Fruit fly (Drosophila melanogaster) whole organism, embryonic: ENCODE data around the gene da.
A peak's percentile ranks its signal among the peaks of the same experiment; 100 is the strongest.

Source experiments
- Bgb ChIP-seq: fragments of 200-800 bp; sonication (Bioruptor generic); IDR thresholded peaks from 2 replicates; pipeline ENCODE4 v1.3.6; 2022; ENCODE audit warnings: missing biosample characterization, missing genetic modification characterization; ENCODE audit not compliant: partially characterized antibody
- CG10267 ChIP-seq: fragments of 200-800 bp; sonication (Bioruptor generic); optimal IDR thresholded peaks from 2 replicates; lab custom pipeline; 2018; ENCODE audit warnings: missing biosample characterization, mild to moderate bottlenecking, missing genetic modification characterization, moderate library complexity
- CG12659 ChIP-seq: fragments of 200-800 bp; sonication (Bioruptor generic); optimal IDR thresholded peaks from 3 replicates; lab custom pipeline; 2017; ENCODE audit warnings: mild to moderate bottlenecking, missing biosample characterization, missing genetic modification reagents, missing genetic modification characterization
- CG12769 ChIP-seq: fragments of 200-800 bp; sonication (Bioruptor generic); optimal IDR thresholded peaks from 2 replicates; lab custom pipeline; 2019; ENCODE audit warnings: missing biosample characterization, mild to moderate bottlenecking, missing genetic modification characterization, moderate library complexity
- CG14014 ChIP-seq: fragments of 200-800 bp; sonication (Bioruptor generic); IDR thresholded peaks from 2 replicates; pipeline ENCODE4 v1.3.6; 2022; ENCODE audit warnings: missing biosample characterization, missing genetic modification characterization
- CG14860 ChIP-seq: fragments of 200-800 bp; sonication (Bioruptor generic); IDR thresholded peaks from 3 replicates; pipeline ENCODE4 v1.3.6; 2022; ENCODE audit warnings: missing biosample characterization, missing genetic modification characterization; ENCODE audit not compliant: partially characterized antibody
- CG1603 ChIP-seq: fragments of 200-800 bp; sonication (Bioruptor generic); optimal IDR thresholded peaks from 2 replicates; lab custom pipeline; 2019; ENCODE audit warnings: missing biosample characterization, mild to moderate bottlenecking, missing genetic modification characterization, moderate library complexity
- CG17361 ChIP-seq: fragments of 200-800 bp; sonication (Bioruptor generic); IDR thresholded peaks from 3 replicates; pipeline ENCODE4 v1.3.6; 2022; ENCODE audit warnings: missing biosample characterization, missing genetic modification characterization
- CG17612 ChIP-seq: fragments of 200-800 bp; sonication (Bioruptor generic); IDR thresholded peaks from 2 replicates; pipeline ENCODE4 v1.3.6; 2022; ENCODE audit warnings: missing biosample characterization, missing genetic modification characterization
- CG17829 ChIP-seq: fragments of 200-800 bp; optimal IDR thresholded peaks from 2 replicates; lab custom pipeline; 2019; ENCODE audit warnings: missing biosample characterization, mild to moderate bottlenecking, missing genetic modification characterization, moderate library complexity
- CG18262 ChIP-seq: fragments of 200-800 bp; optimal IDR thresholded peaks from 3 replicates; lab custom pipeline; 2019; ENCODE audit warnings: missing biosample characterization, mild to moderate bottlenecking, missing genetic modification characterization, moderate library complexity
- CG2116 ChIP-seq: fragments of 200-800 bp; sonication (Bioruptor generic); optimal IDR thresholded peaks from 3 replicates; lab custom pipeline; 2018; ENCODE audit warnings: missing biosample characterization, mild to moderate bottlenecking, missing genetic modification characterization
- CG30020 ChIP-seq: fragments of 200-800 bp; optimal IDR thresholded peaks from 2 replicates; lab custom pipeline; 2019; ENCODE audit warnings: missing biosample characterization, mild to moderate bottlenecking, missing genetic modification characterization, moderate library complexity
- CG7372 ChIP-seq: fragments of 200-800 bp; sonication (Bioruptor generic); IDR thresholded peaks from 2 replicates; pipeline ENCODE4 v1.3.6; 2022; ENCODE audit warnings: missing biosample characterization, missing genetic modification characterization
- CG8924 ChIP-seq: fragments of 200-800 bp; optimal IDR thresholded peaks from 3 replicates; lab custom pipeline; 2019; ENCODE audit warnings: missing biosample characterization, mild to moderate bottlenecking, missing genetic modification characterization, moderate library complexity
- CoRest ChIP-seq: fragments of 200-800 bp; sonication (Bioruptor generic); optimal IDR thresholded peaks from 3 replicates; lab custom pipeline; 2018; ENCODE audit warnings: missing biosample characterization, mild to moderate bottlenecking, missing genetic modification characterization, moderate library complexity
- Dfd ChIP-seq, 2 experiments: fragments of >200 bp; optimal IDR thresholded peaks; 2 replicates each; lab custom pipeline; 2017; ENCODE audit warnings: missing biosample characterization in 2 of 2, missing genetic modification characterization in 2 of 2
- Dip3 ChIP-seq: fragments of 200-800 bp; sonication (Bioruptor generic); optimal IDR thresholded peaks from 3 replicates; lab custom pipeline; 2016; ENCODE audit warnings: missing biosample characterization, missing genetic modification characterization
- Dll ChIP-seq: fragments of 200-800 bp; sonication (Bioruptor generic); IDR thresholded peaks from 4 replicates; pipeline ENCODE4 v1.3.6; 2022; ENCODE audit warnings: missing biosample characterization, missing genetic modification characterization; ENCODE audit not compliant: partially characterized antibody
- Doc3 ChIP-seq: fragments of 200-800 bp; sonication (Bioruptor generic); IDR thresholded peaks from 3 replicates; pipeline ENCODE4 v1.3.6; 2022; ENCODE audit warnings: missing biosample characterization, missing genetic modification characterization; ENCODE audit not compliant: partially characterized antibody
- HLH4C ChIP-seq: fragments of 200-800 bp; sonication (Bioruptor generic); IDR thresholded peaks from 3 replicates; pipeline ENCODE4 v1.3.6; 2022; ENCODE audit warnings: missing biosample characterization, missing genetic modification characterization; ENCODE audit not compliant: partially characterized antibody
- HLH54F ChIP-seq: fragments of 200-800 bp; sonication (Bioruptor generic); optimal IDR thresholded peaks from 3 replicates; lab custom pipeline; 2016; ENCODE audit warnings: missing biosample characterization, missing genetic modification characterization
- Hr51 ChIP-seq, 2 experiments: fragments of 200-800 bp; sonication (Bioruptor generic); optimal IDR thresholded peaks; 2 replicates in 1 of 2; 3 replicates in 1 of 2; lab custom pipeline; 2016 to 2018; ENCODE audit warnings: missing biosample characterization in 2 of 2, missing genetic modification characterization in 2 of 2, mild to moderate bottlenecking in 1 of 2, moderate library complexity in 1 of 2
- Hr78 ChIP-seq, 2 experiments: fragments of 200-800 bp in 1 of 2; fragments of >200 bp in 1 of 2; sonication (Bioruptor generic) in 1 of 2; optimal IDR thresholded peaks; 2 replicates each; lab custom pipeline; 2017 to 2019; ENCODE audit warnings: missing biosample characterization in 2 of 2, missing genetic modification characterization in 2 of 2, mild to moderate bottlenecking in 1 of 2, moderate library complexity in 1 of 2
- MBD-R2 ChIP-seq: fragments of 200-800 bp; sonication (Bioruptor generic); IDR thresholded peaks from 2 replicates; pipeline ENCODE4 v1.3.6; 2022; ENCODE audit warnings: missing biosample characterization, missing genetic modification characterization
- MESR4 ChIP-seq: fragments of 200-800 bp; sonication (Bioruptor generic); optimal IDR thresholded peaks from 2 replicates; lab custom pipeline; 2018; ENCODE audit warnings: missing biosample characterization, mild to moderate bottlenecking, missing genetic modification characterization, moderate library complexity
- Max ChIP-seq: fragments of 200-800 bp; sonication (Bioruptor generic); optimal IDR thresholded peaks from 2 replicates; lab custom pipeline; 2016; ENCODE audit warnings: missing biosample characterization, mild to moderate bottlenecking, missing genetic modification characterization
- NC2β ChIP-seq: fragments of 200-800 bp; sonication (Bioruptor generic); optimal IDR thresholded peaks from 2 replicates; lab custom pipeline; 2016; ENCODE audit warnings: missing biosample characterization, missing genetic modification characterization
- Opbp ChIP-seq: fragments of 200-800 bp; sonication (Bioruptor generic); IDR thresholded peaks from 3 replicates; pipeline ENCODE4 v1.3.6; 2022; ENCODE audit warnings: missing biosample characterization, missing genetic modification characterization; ENCODE audit not compliant: partially characterized antibody
- Rfx ChIP-seq: fragments of 200-800 bp; sonication (Bioruptor generic); IDR thresholded peaks from 2 replicates; pipeline ENCODE4 v1.3.6; 2022; ENCODE audit warnings: missing biosample characterization, missing genetic modification characterization
- Scr ChIP-seq: fragments of 200-800 bp; sonication (Bioruptor generic); IDR thresholded peaks from 2 replicates; pipeline ENCODE4 v1.3.6; 2022; ENCODE audit warnings: missing biosample characterization, missing genetic modification characterization; ENCODE audit not compliant: partially characterized antibody
- Sry-δ ChIP-seq: fragments of 200-800 bp; sonication (Bioruptor generic); optimal IDR thresholded peaks from 2 replicates; lab custom pipeline; 2016; ENCODE audit warnings: missing biosample characterization, missing genetic modification characterization
- ase ChIP-seq: fragments of 200-800 bp; sonication (Bioruptor generic); IDR thresholded peaks from 3 replicates; pipeline ENCODE4 v1.3.6; 2022; ENCODE audit warnings: missing biosample characterization, missing genetic modification characterization
- chinmo ChIP-seq: fragments of 200-800 bp; sonication (Bioruptor generic); IDR thresholded peaks from 4 replicates; pipeline ENCODE4 v1.3.6; 2022; ENCODE audit warnings: missing biosample characterization, missing genetic modification characterization; ENCODE audit not compliant: partially characterized antibody
- dm ChIP-seq: fragments of 200-800 bp; sonication (Bioruptor generic); optimal IDR thresholded peaks from 3 replicates; lab custom pipeline; 2016; ENCODE audit warnings: missing biosample characterization, missing genetic modification characterization
- ftz-f1 ChIP-seq: fragments of 200-800 bp; sonication (Bioruptor generic); optimal IDR thresholded peaks from 2 replicates; lab custom pipeline; 2016; ENCODE audit warnings: missing biosample characterization, missing genetic modification characterization
- gce ChIP-seq: fragments of 200-800 bp; sonication (Bioruptor generic); IDR thresholded peaks from 3 replicates; pipeline ENCODE4 v1.3.6; 2022; ENCODE audit warnings: missing biosample characterization, missing genetic modification characterization
- gcm ChIP-seq: fragments of 200-800 bp; sonication (Bioruptor generic); optimal IDR thresholded peaks from 2 replicates; lab custom pipeline; 2019; ENCODE audit warnings: missing biosample characterization, mild to moderate bottlenecking, missing genetic modification characterization, moderate library complexity
- nerfin-1 ChIP-seq: fragments of 200-800 bp; sonication (Bioruptor generic); optimal IDR thresholded peaks from 3 replicates; lab custom pipeline; 2019; ENCODE audit warnings: missing biosample characterization, mild to moderate bottlenecking, missing genetic modification characterization, moderate library complexity
- nmo ChIP-seq: fragments of 200-800 bp; sonication (Bioruptor generic); optimal IDR thresholded peaks from 2 replicates; lab custom pipeline; 2018; ENCODE audit warnings: missing biosample characterization, mild to moderate bottlenecking, missing genetic modification characterization, moderate library complexity
- pfk ChIP-seq: fragments of 200-800 bp; sonication (Bioruptor generic); optimal IDR thresholded peaks from 2 replicates; lab custom pipeline; 2018; ENCODE audit warnings: missing biosample characterization, mild to moderate bottlenecking, missing genetic modification characterization, moderate library complexity
- phol ChIP-seq: fragments of 200-800 bp; sonication (Bioruptor generic); optimal IDR thresholded peaks from 3 replicates; lab custom pipeline; 2018; ENCODE audit warnings: missing biosample characterization, mild to moderate bottlenecking, missing genetic modification characterization, moderate library complexity
- sima ChIP-seq: fragments of 200-800 bp; sonication (Bioruptor generic); optimal IDR thresholded peaks from 2 replicates; lab custom pipeline; 2016; ENCODE audit warnings: missing biosample characterization, missing genetic modification characterization
- sna ChIP-seq: fragments of 200-800 bp; sonication (Bioruptor generic); IDR thresholded peaks from 2 replicates; pipeline ENCODE4 v1.3.6; 2022; ENCODE audit warnings: missing biosample characterization, missing genetic modification characterization; ENCODE audit not compliant: partially characterized antibody
- stwl ChIP-seq: fragments of 200-800 bp; sonication (Bioruptor generic); optimal IDR thresholded peaks from 3 replicates; lab custom pipeline; 2018; ENCODE audit warnings: missing biosample characterization, mild to moderate bottlenecking, missing genetic modification characterization, moderate library complexity
- unc-4 ChIP-seq: fragments of 200-800 bp; sonication (Bioruptor generic); IDR thresholded peaks from 2 replicates; pipeline ENCODE4 v1.3.6; 2022; ENCODE audit warnings: missing biosample characterization, missing genetic modification characterization; ENCODE audit not compliant: partially characterized antibody
- vnd ChIP-seq: fragments of 200-800 bp; sonication (Bioruptor generic); IDR thresholded peaks from 3 replicates; pipeline ENCODE4 v1.3.6; 2022; ENCODE audit warnings: missing biosample characterization, missing genetic modification characterization; ENCODE audit not compliant: partially characterized antibody

da gene

DNA sequence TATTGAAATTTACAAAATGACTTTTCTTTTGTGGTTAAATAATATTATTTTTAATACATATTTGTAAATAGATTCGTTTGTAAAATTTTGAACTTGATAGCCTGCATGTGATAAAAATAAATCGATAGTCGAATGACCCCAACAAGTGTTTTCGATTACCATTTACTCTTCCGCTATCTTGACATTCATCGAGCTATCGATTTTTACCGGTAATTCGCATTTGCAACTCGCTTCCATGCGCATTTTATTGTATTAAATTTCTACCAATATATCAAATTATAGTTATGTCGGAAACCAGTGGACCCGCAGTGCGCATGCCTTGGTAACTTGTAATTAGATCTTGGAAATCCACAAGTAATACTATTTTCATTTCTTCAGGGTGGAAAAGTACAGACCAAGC is 31.1 kb downstream of the da start, which contains the start of gene RfC3 (continued):
- peak in 1 of 2 experiments; percentile 93 for TF ChIP-seq Hr78 (GFP tag; optimal IDR thresholded peaks at IDR 0.05; lab: Kevin White, UChicago)
- TF ChIP-seq dm (GFP tag; lab: Kevin White, UChicago) = no peak
- TF ChIP-seq Opbp (GFP tag; lab: Robert Waterston, UW) = peak; percentile 73; the same call in 2 of the 3 replicates
- TF ChIP-seq ase = no peak
- TF ChIP-seq HLH4C (GFP tag; lab: Robert Waterston, UW) = peak; percentile 98
- peak; percentile 85 for TF ChIP-seq Dll
- peak; percentile 91 for TF ChIP-seq CG14860 (GFP tag; lab: Robert Waterston, UW)
- peak; percentile 99 for TF ChIP-seq CG1603 (tag; lab: Kevin White, UChicago)
- TF ChIP-seq Hr51 (GFP tag; optimal IDR thresholded peaks at IDR 0.05; lab: Kevin White, UChicago) = no peak
- TF ChIP-seq Doc3 (GFP tag; lab: Robert Waterston, UW) = peak; percentile 75
- peak; percentile 21 for TF ChIP-seq CG10267
- peak; percentile 28 for TF ChIP-seq Max (GFP tag; lab: Kevin White, UChicago)
- peak; percentile 84; the same call in 1 of the 4 replicates for TF ChIP-seq chinmo (GFP tag; lab: Robert Waterston, UW)
- TF ChIP-seq Sry-δ (GFP tag; lab: Kevin White, UChicago) = peak; percentile 31
- TF ChIP-seq gce (GFP tag; lab: Robert Waterston, UW) = no peak
- peak; percentile 2 for TF ChIP-seq CG17829 (tag; lab: Kevin White, UChicago)
- peak; percentile 94 for TF ChIP-seq CG2116 (GFP tag; lab: Kevin White, UChicago)
- TF ChIP-seq unc-4 (GFP tag; lab: Robert Waterston, UW) = peak; percentile 75
- peak; percentile 81 for TF ChIP-seq Scr (GFP tag; lab: Robert Waterston, UW)
- TF ChIP-seq vnd = peak; percentile 87
- peak; percentile 7 for TF ChIP-seq CG12659 (GFP tag; lab: Kevin White, UChicago)
- TF ChIP-seq CG17612 (GFP tag; lab: Robert Waterston, UW) = no peak
- TF ChIP-seq sna (GFP tag; lab: Robert Waterston, UW) = peak; percentile 79
- TF ChIP-seq MESR4 = peak; percentile 29
- peak; percentile 92 for TF ChIP-seq CG30020 (tag; lab: Kevin White, UChicago)
- peak; percentile 83 for TF ChIP-seq Bgb (GFP tag; lab: Robert Waterston, UW)
- TF ChIP-seq ftz-f1 = no peak
- TF ChIP-seq stwl = peak; percentile 75
- TF ChIP-seq MBD-R2 = peak; percentile 51; the same call in 1 of the 2 replicates

DNA sequence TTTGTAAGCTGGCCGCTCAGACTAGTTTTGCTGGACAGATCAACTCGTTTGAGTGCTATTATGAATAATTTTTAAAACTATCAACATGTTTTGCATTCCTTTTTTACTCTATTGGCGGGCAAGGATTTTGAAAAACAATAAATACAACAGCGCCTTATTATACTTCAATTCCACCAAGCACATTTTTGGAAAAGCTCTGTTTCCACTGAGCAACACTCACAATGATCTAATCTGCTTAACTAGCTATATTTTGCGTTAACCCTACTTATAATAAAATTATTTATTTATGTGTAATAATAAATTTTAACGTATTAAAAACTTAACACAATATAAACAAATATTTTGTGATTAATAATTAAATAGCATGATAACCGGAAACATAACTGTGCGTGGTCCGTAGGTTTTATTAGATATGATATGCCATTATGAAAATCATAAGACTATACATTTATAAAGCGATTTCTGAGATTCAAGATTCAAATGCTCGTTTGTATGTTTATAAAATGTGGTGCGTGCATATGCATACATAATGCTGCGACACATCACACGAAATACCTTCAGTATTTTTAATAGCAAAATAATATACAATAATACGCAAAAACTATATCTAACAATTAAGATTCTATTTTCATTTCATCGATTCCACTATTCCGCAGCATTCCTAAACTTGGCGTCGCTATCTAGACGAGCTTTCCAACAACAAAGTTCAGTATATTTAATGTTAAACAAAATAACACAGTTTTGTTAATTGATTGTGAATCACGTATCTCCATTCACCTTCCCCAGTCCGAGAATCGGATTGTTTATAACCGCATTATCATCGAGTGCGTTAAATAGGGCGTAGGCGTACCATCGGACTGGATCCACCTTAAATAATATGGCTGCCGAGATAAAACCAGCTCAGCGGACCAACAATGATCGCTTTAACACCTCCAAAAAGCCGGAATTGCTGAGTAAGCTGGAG is 35.0 kb downstream of the da start, which contains the start of the genes pie and Wdfy2:
TSS of gene pie (minus strand) at position 138 of the 964 bp plus-strand sequence.
TSS of gene Wdfy2 (plus strand) at position 649 of the 964 bp plus-strand sequence.
- TF ChIP-seq HLH54F (GFP tag; lab: Kevin White, UChicago) = no peak
- TF ChIP-seq Rfx = 0 out of 2 replicates have a peak, but pooled peaks have one; percentile 13
- TF ChIP-seq Dfd (GFP tag; optimal IDR thresholded peaks at IDR 0.05; lab: Kevin White, UChicago) = peak in 1 of 2 experiments; percentile 66
- peak; percentile 29 for TF ChIP-seq nmo
- peak; percentile 2 for TF ChIP-seq nerfin-1 (tag; lab: Kevin White, UChicago)
- peak; percentile 31 for TF ChIP-seq CG18262 (tag; lab: Kevin White, UChicago)
- TF ChIP-seq CoRest (tag; lab: Kevin White, UChicago) = peak; percentile 28
- TF ChIP-seq pfk (GFP tag; lab: Kevin White, UChicago) = peak; percentile 80
- TF ChIP-seq CG14014 = no peak
- TF ChIP-seq Dip3 (GFP tag; lab: Kevin White, UChicago) = no peak
- no peak for TF ChIP-seq gcm (GFP tag; lab: Kevin White, UChicago)
- peak; percentile 10 for TF ChIP-seq CG8924 (tag; lab: Kevin White, UChicago)
- no peak for TF ChIP-seq sima (GFP tag; lab: Kevin White, UChicago)
- peak; percentile 39 for TF ChIP-seq phol
- TF ChIP-seq CG17361 = peak; percentile 56; the same call in 1 of the 3 replicates
- TF ChIP-seq CG12769 (tag; lab: Kevin White, UChicago) = no peak
- no peak for TF ChIP-seq CG7372
- TF ChIP-seq NC2β = no peak
